Worm (Caenorhabditis elegans): Measurements from ENCODE around the gene Y53C12A.10.

- no peak for TF ChIP-seq dpl-1 (GFP tag; optimal IDR thresholded peaks at IDR 0.05)
- TF ChIP-seq ama-1 (optimal IDR thresholded peaks at IDR 0.05): no peak
- TF ChIP-seq ama-1 (GFP tag; optimal IDR thresholded peaks at IDR 0.05): no peak
- TF ChIP-seq Y56A3A.18 (GFP tag; IDR thresholded peaks at IDR 0.05): no peak
- no peak for TF ChIP-seq lin-54 (GFP tag; optimal IDR thresholded peaks at IDR 0.05)
- no peak for TF ChIP-seq somi-1 (GFP tag; optimal IDR thresholded peaks at IDR 0.05)
Observed at ce11 chrII:9665577-9665976, 39.1 kb downstream of the Y53C12A.10 start, which contains the start of gene ZK1320.5.

Data from whole organism, young adult.